Worm (Caenorhabditis elegans): ENCODE measurements around the gene scav-2.

scav-2 gene

DNA sequence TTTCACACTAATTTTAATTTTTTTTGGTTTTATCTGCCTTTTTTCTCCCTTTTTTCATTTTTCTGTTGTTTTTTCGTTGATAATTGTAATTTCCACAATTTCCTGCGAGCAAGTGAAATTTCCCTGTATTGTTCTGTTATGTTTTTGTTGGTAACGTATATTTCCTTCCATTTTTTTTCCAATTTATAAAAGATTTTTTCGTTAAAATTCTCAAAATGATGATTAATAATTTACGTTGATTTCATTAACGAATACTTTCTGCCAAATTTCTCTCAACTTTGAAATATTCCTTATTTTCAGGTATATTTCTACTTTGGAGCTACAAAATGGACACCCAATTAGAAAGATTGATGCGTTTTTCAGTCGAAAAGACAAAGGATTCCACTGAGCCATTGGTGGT is 52.6 kb downstream of the scav-2 start, which contains the start of gene T28A8.8 (continued):
- no peak for TF ChIP-seq cebp-1 (GFP tag; IDR thresholded peaks at IDR 0.05)
- no peak for TF ChIP-seq cebp-1 (tag; optimal IDR thresholded peaks at IDR 0.05)
- no peak for TF ChIP-seq atf-7 (tag; optimal IDR thresholded peaks at IDR 0.05)
- TF ChIP-seq unc-130 (GFP tag; optimal IDR thresholded peaks at IDR 0.05), result no peak

DNA sequence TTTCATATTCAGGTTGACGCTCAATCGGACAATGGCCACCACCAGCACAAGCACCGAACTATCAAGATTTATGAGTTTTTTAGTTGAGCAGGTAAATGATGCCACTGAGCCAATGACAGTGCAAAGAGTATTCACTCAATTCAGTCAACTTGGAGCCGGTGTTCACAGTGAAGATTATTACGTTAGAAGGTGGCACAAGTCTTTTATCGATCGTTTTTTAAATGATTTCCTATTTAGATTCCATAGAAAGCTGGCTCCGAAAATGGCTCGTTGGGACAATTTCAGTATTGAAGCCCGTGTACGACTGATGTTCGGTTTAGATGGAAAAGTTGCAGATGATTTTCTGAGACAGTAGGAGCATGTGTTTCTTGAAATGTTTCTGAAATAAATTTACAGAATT is 53.5 kb downstream of the scav-2 start, which contains the start of gene T28A8.5:
Gene T28A8.5 (plus strand): TSS at position 32 of the 400 bp plus-strand sequence.
- TF ChIP-seq ztf-25 (GFP tag; IDR thresholded peaks at IDR 0.05) (no peak), hmg-1.2 (GFP tag; IDR thresholded peaks at IDR 0.05) (no peak), ceh-40 (GFP tag; IDR thresholded peaks at IDR 0.05) (no peak), ccch-3 (GFP tag; optimal IDR thresholded peaks at IDR 0.05) (no peak), madf-6 (GFP tag; IDR thresholded peaks at IDR 0.05) (0 out of 2 replicates have a peak, but pooled peaks have one; percentile 14), sptf-2 (GFP tag; optimal IDR thresholded peaks at IDR 0.05) (no peak)

Measured in whole organism, young adult.